Worm (Caenorhabditis elegans) whole organism, L4 larva: Measurements from ENCODE around the gene ins-35.

ENCODE experiments used
- F44E2.7 ChIP-seq: fragments of 200-800 bp; sonication (Bioruptor generic); IDR thresholded peaks from 2 replicates; pipeline ENCODE4 v2.1.2; 2022; ENCODE audit warnings: missing genetic modification characterization, missing compliant biosample characterization
- R02D3.7 ChIP-seq: fragments of 150-350 bp; sonication (generic microtip); optimal IDR thresholded peaks from 3 replicates; lab custom pipeline; 2014; ENCODE audit warnings: missing biosample characterization, missing genetic modification characterization
- T26A8.4 ChIP-seq: fragments of 200-800 bp; sonication (Bioruptor generic); IDR thresholded peaks from 2 replicates; pipeline ENCODE4 v1.3.6; 2022; ENCODE audit warnings: missing genetic modification characterization, missing compliant biosample characterization
- Y105C5A.15 ChIP-seq: fragments of 200-800 bp; sonication (Bioruptor generic); IDR thresholded peaks from 2 replicates; pipeline ENCODE4 v1.3.6; 2022; ENCODE audit warnings: missing genetic modification characterization, missing compliant biosample characterization
- Y48G9A.11 ChIP-seq: fragments of 200-800 bp; sonication (Bioruptor generic); IDR thresholded peaks from 2 replicates; pipeline ENCODE4 v1.3.6; 2022; ENCODE audit warnings: missing genetic modification reagents, missing genetic modification characterization, missing compliant biosample characterization
- Y5F2A.4 ChIP-seq: fragments of 200-800 bp; sonication (Bioruptor generic); optimal IDR thresholded peaks from 2 replicates; lab custom pipeline; 2018; ENCODE audit warnings: mild to moderate bottlenecking, missing genetic modification characterization, missing compliant biosample characterization
- ZK337.2 ChIP-seq: fragments of 200-800 bp; sonication (Bioruptor generic); IDR thresholded peaks from 2 replicates; pipeline ENCODE4 v1.3.6; 2022; ENCODE audit warnings: missing genetic modification reagents, missing genetic modification characterization, missing compliant biosample characterization
- aha-1 ChIP-seq: fragments of 150-350 bp; peaks from one replicate; lab custom pipeline; 2014; ENCODE audit warnings: missing biosample characterization, missing genetic modification characterization
- aly-2 ChIP-seq: sonication (generic microtip); optimal IDR thresholded peaks from 2 replicates; lab custom pipeline; 2018; ENCODE audit warnings: missing biosample characterization, missing genetic modification characterization
- ama-1 ChIP-seq: fragments of 150-350 bp; optimal IDR thresholded peaks from 2 replicates; lab custom pipeline; 2014; ENCODE audit warnings: inconsistent platforms, mixed read lengths
- arid-1 ChIP-seq: fragments of 200-800 bp; sonication (Bioruptor generic); conservative IDR thresholded peaks from 2 replicates; pipeline ENCODE4 v1.3.6; 2022; ENCODE audit warnings: missing genetic modification reagents, missing genetic modification characterization, missing compliant biosample characterization
- ceh-20 ChIP-seq: fragments of 200-800 bp; sonication (Bioruptor generic); IDR thresholded peaks from 2 replicates; pipeline ENCODE4 v1.3.6; 2022; ENCODE audit warnings: missing genetic modification reagents, missing genetic modification characterization, missing compliant biosample characterization
- ceh-32 ChIP-seq: sonication (generic microtip); optimal IDR thresholded peaks from 2 replicates; lab custom pipeline; 2016; ENCODE audit warnings: mild to moderate bottlenecking, missing genetic modification characterization, missing compliant biosample characterization; ENCODE audit not compliant: poor library complexity
- ceh-44 ChIP-seq: fragments of 200-800 bp; sonication (Bioruptor generic); IDR thresholded peaks from 2 replicates; pipeline ENCODE4 v1.3.6; 2022; ENCODE audit warnings: missing genetic modification reagents, missing genetic modification characterization, missing compliant biosample characterization
- ceh-62 ChIP-seq: sonication (generic microtip); optimal IDR thresholded peaks from 2 replicates; lab custom pipeline; 2017; ENCODE audit warnings: missing biosample characterization, missing genetic modification characterization
- ceh-82 ChIP-seq: sonication (generic microtip); optimal IDR thresholded peaks from 2 replicates; lab custom pipeline; 2017; ENCODE audit warnings: missing biosample characterization, missing genetic modification characterization
- daf-12 ChIP-seq: fragments of 150-350 bp; optimal IDR thresholded peaks from 2 replicates; lab custom pipeline; 2014; ENCODE audit warnings: missing biosample characterization, missing genetic modification reagents, missing genetic modification characterization
- daf-16 ChIP-seq, 3 experiments: sonication (generic microtip); optimal IDR thresholded peaks; 2 replicates each; lab custom pipeline; 2016 to 2017; ENCODE audit warnings: missing genetic modification characterization in 3 of 3, missing genetic modification reagents in 3 of 3, mild to moderate bottlenecking in 2 of 3, missing compliant biosample characterization in 2 of 3, missing biosample characterization in 1 of 3, moderate library complexity in 1 of 3
- egl-43 ChIP-seq: fragments of 200-800 bp; sonication (Bioruptor generic); IDR thresholded peaks from 2 replicates; pipeline ENCODE4 v1.3.6; 2022; ENCODE audit warnings: missing genetic modification reagents, missing genetic modification characterization, missing compliant biosample characterization
- fos-1 ChIP-seq: fragments of 150-350 bp; optimal IDR thresholded peaks from 2 replicates; lab custom pipeline; 2014; ENCODE audit warnings: missing biosample characterization, missing genetic modification characterization
- hif-1 ChIP-seq, 2 experiments: sonication (generic microtip); optimal IDR thresholded peaks; 2 replicates each; lab custom pipeline; 2016 to 2017; ENCODE audit warnings: missing compliant biosample characterization in 2 of 2, missing genetic modification characterization in 2 of 2, missing genetic modification reagents in 2 of 2, missing genotype in 2 of 2, mild to moderate bottlenecking in 1 of 2
- hmg-1.1 ChIP-seq: fragments of 200-800 bp; sonication (Bioruptor generic); IDR thresholded peaks from 2 replicates; pipeline ENCODE4 v1.3.6; 2022; ENCODE audit warnings: missing genetic modification reagents, missing genetic modification characterization, missing compliant biosample characterization
- jun-1 ChIP-seq: fragments of 150-350 bp; optimal IDR thresholded peaks from 2 replicates; lab custom pipeline; 2014; ENCODE audit warnings: missing biosample characterization, missing genetic modification reagents, missing genetic modification characterization
- lim-7 ChIP-seq: fragments of 200-800 bp; sonication (Bioruptor generic); IDR thresholded peaks from 2 replicates; pipeline ENCODE4 v1.3.6; 2022; ENCODE audit warnings: missing genetic modification characterization, missing compliant biosample characterization
- lin-1 ChIP-seq: fragments of 200-800 bp; sonication (Bioruptor generic); IDR thresholded peaks from 2 replicates; pipeline ENCODE4 v1.3.6; 2022; ENCODE audit warnings: missing genetic modification reagents, missing genetic modification characterization, missing compliant biosample characterization
- lin-15B ChIP-seq: fragments of 150-350 bp; sonication (generic microtip); optimal IDR thresholded peaks from 3 replicates; lab custom pipeline; 2014; ENCODE audit warnings: missing biosample characterization, missing genetic modification characterization
- madf-9 ChIP-seq: fragments of 200-800 bp; sonication (Bioruptor generic); conservative IDR thresholded peaks from 2 replicates; pipeline ENCODE4 v1.3.6; 2022; ENCODE audit warnings: missing genetic modification reagents, missing genetic modification characterization, missing compliant biosample characterization
- mdt-29 ChIP-seq: fragments of 200-800 bp; sonication (Bioruptor generic); IDR thresholded peaks from 2 replicates; pipeline ENCODE4 v1.3.6; 2022; ENCODE audit warnings: missing genetic modification reagents, missing genetic modification characterization, missing compliant biosample characterization
- mes-2 ChIP-seq: sonication (generic microtip); optimal IDR thresholded peaks from 2 replicates; lab custom pipeline; 2016; ENCODE audit warnings: missing genotype, mild to moderate bottlenecking, missing genetic modification characterization, missing compliant biosample characterization; ENCODE audit not compliant: poor library complexity, severe bottlenecking
- mxl-3 ChIP-seq: fragments of 200-800 bp; sonication (Bioruptor generic); optimal IDR thresholded peaks from 2 replicates; lab custom pipeline; 2018; ENCODE audit warnings: mild to moderate bottlenecking, missing genetic modification characterization, missing compliant biosample characterization
- nhr-10 ChIP-seq: fragments of 150-350 bp; optimal IDR thresholded peaks from 2 replicates; lab custom pipeline; 2014; ENCODE audit warnings: missing biosample characterization, missing genetic modification characterization
- nhr-102 ChIP-seq: sonication (generic microtip); optimal IDR thresholded peaks from 2 replicates; lab custom pipeline; 2016; ENCODE audit warnings: mild to moderate bottlenecking, missing genetic modification characterization, moderate library complexity, missing compliant biosample characterization
- nhr-11 ChIP-seq: fragments of 150-350 bp; optimal IDR thresholded peaks from 2 replicates; lab custom pipeline; 2014; ENCODE audit warnings: missing biosample characterization, missing genetic modification characterization
- nhr-237 ChIP-seq: sonication (generic microtip); optimal IDR thresholded peaks from 2 replicates; lab custom pipeline; 2017; ENCODE audit warnings: missing biosample characterization, missing genetic modification characterization
- nhr-41 ChIP-seq: fragments of 200-800 bp; sonication (Bioruptor generic); IDR thresholded peaks from 2 replicates; pipeline ENCODE4 v1.3.6; 2022; ENCODE audit warnings: missing genetic modification reagents, missing genetic modification characterization, missing compliant biosample characterization
- nhr-6 ChIP-seq: fragments of 150-350 bp; optimal IDR thresholded peaks from 2 replicates; lab custom pipeline; 2014; ENCODE audit warnings: missing biosample characterization, missing genetic modification characterization
- nhr-77 ChIP-seq: fragments of 150-350 bp; optimal IDR thresholded peaks from 2 replicates; lab custom pipeline; 2014; ENCODE audit warnings: missing biosample characterization, missing genetic modification characterization
- php-3 ChIP-seq: fragments of 200-800 bp; sonication (Bioruptor generic); IDR thresholded peaks from 2 replicates; pipeline ENCODE4 v1.3.6; 2022; ENCODE audit warnings: missing genetic modification reagents, missing genetic modification characterization, missing compliant biosample characterization
- pqm-1 ChIP-seq: sonication (generic microtip); optimal IDR thresholded peaks from 2 replicates; lab custom pipeline; 2017; ENCODE audit warnings: missing biosample characterization, missing genetic modification characterization
- saeg-2 ChIP-seq: fragments of 200-800 bp; sonication (Bioruptor generic); IDR thresholded peaks from 2 replicates; pipeline ENCODE4 v1.3.6; 2022; ENCODE audit warnings: missing genetic modification reagents, missing genetic modification characterization, missing compliant biosample characterization
- sdz-12 ChIP-seq: fragments of 200-800 bp; sonication (Bioruptor generic); optimal IDR thresholded peaks from 2 replicates; lab custom pipeline; 2018; ENCODE audit warnings: mild to moderate bottlenecking, missing genetic modification characterization, missing compliant biosample characterization
- skn-1 ChIP-seq: fragments of 150-350 bp; optimal IDR thresholded peaks from 2 replicates; lab custom pipeline; 2014; ENCODE audit warnings: missing biosample characterization, missing genetic modification characterization
- snpc-4 ChIP-seq: fragments of 150-350 bp; optimal IDR thresholded peaks from 2 replicates; lab custom pipeline; 2014; ENCODE audit warnings: missing biosample characterization, missing genetic modification characterization
- unc-62 ChIP-seq, 3 experiments: fragments of 150-350 bp in 1 of 3; sonication (generic microtip); optimal IDR thresholded peaks in 2 of 3; peaks in 1 of 3; 1 replicate in 1 of 3; 2 replicates in 2 of 3; lab custom pipeline; 2014 to 2017; ENCODE audit warnings: missing biosample characterization in 3 of 3, missing genetic modification characterization in 3 of 3, missing genetic modification reagents in 3 of 3, missing genotype in 1 of 3
- vab-7 ChIP-seq: fragments of 200-800 bp; sonication (Bioruptor generic); IDR thresholded peaks from 2 replicates; pipeline ENCODE4 v1.3.6; 2022; ENCODE audit warnings: missing genetic modification reagents, missing genetic modification characterization, missing compliant biosample characterization
- zag-1 ChIP-seq: fragments of 150-350 bp; optimal IDR thresholded peaks from 2 replicates; lab custom pipeline; 2014; ENCODE audit warnings: missing biosample characterization, missing genetic modification characterization
- zfp-3 ChIP-seq: fragments of 200-800 bp; sonication (Bioruptor generic); conservative IDR thresholded peaks from 2 replicates; pipeline ENCODE4 v1.3.6; 2022; ENCODE audit warnings: missing genetic modification reagents, missing genetic modification characterization, missing compliant biosample characterization
- zip-11 ChIP-seq: fragments of 200-800 bp; sonication (Bioruptor generic); IDR thresholded peaks from 2 replicates; pipeline ENCODE4 v1.3.6; 2022; ENCODE audit warnings: missing genetic modification characterization, missing compliant biosample characterization
- zip-2 ChIP-seq: fragments of 150-350 bp; optimal IDR thresholded peaks from 2 replicates; lab custom pipeline; 2014; ENCODE audit warnings: missing biosample characterization, missing genetic modification characterization
- ztf-11 ChIP-seq: fragments of 150-350 bp; optimal IDR thresholded peaks from 2 replicates; lab custom pipeline; 2014; ENCODE audit warnings: missing biosample characterization, missing genetic modification characterization
- ztf-7 ChIP-seq: fragments of 150-350 bp; optimal IDR thresholded peaks from 2 replicates; lab custom pipeline; 2014; ENCODE audit warnings: missing biosample characterization, missing genetic modification characterization

Gene ins-35

DNA sequence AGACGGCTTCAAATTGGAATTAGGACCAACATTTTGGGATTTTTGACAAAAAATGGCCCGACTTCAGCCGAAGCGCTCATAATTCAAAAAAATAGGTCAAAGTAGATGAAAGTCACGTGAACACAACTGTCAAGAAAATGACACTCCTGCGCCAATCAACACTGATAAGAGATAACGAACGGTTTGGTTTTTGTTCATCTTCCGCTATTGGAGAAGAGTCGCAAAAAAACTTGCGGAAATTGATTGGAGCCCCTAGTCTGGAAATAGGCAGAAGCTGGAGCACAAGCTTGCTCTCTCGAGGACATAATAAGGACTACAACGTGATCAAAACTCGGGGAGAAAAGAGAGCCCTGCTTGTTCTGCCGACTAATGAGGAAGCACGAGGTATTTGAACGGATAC is 36.9 kb downstream of the ins-35 start (continued):
- TF ChIP-seq skn-1 (tag; lab: Kevin White, UChicago) (no peak), lim-7 (no peak), mdt-29 (GFP tag; lab: Robert Waterston, UW) (no peak), nhr-10 (tag; lab: Kevin White, UChicago) (no peak), ceh-62 (tag; lab: Kevin White, UChicago) (no peak), ceh-20 (GFP tag; lab: Robert Waterston, UW) (0 out of 2 replicates have a peak, but pooled peaks have one; percentile 42), zag-1 (tag; lab: Kevin White, UChicago) (no peak), ceh-32 (no peak), madf-9 (GFP tag; lab: Robert Waterston, UW) (no peak), aha-1 (no peak), daf-12 (tag; lab: Kevin White, UChicago) (no peak), vab-7 (GFP tag; lab: Robert Waterston, UW) (no peak), aly-2 (tag; lab: Kevin White, UChicago) (no peak), ztf-11 (tag; lab: Kevin White, UChicago) (no peak), hmg-1.1 (0 out of 2 replicates have a peak, but pooled peaks have one; percentile 31), ZK337.2 (GFP tag; lab: Robert Waterston, UW) (no peak), nhr-41 (GFP tag; lab: Robert Waterston, UW) (no peak), ceh-44 (GFP tag; lab: Robert Waterston, UW) (no peak), fos-1 (tag; lab: Kevin White, UChicago) (no peak), nhr-6 (tag; lab: Kevin White, UChicago) (peak; percentile 8), F44E2.7 (no peak), pqm-1 (tag; lab: Kevin White, UChicago) (peak; percentile 31)

DNA sequence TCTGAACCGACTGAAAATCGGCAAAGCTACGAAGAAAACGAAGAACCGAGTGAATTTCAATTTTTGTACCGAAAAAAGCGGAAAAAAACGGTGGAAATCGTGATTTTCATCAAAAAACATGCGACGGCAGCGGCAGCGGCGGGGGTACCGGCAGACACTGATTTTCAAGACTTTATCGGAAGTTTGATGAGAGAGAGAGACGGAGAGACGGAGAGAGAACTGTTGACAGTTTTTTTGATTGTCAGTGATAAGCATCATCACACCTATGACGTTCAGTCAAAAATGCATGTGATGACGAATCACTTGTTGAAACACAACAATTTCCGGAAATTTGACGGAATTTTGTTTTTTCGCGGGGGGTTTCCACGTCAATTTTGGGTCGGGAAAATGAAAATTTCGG is 38.1 kb downstream of the ins-35 start:
- no peak for TF ChIP-seq nhr-237 (tag; lab: Kevin White, UChicago)
- no peak for TF ChIP-seq aly-2 (tag; lab: Kevin White, UChicago)
- peak; percentile 13 to 52 for TF ChIP-seq hif-1 (tag; optimal IDR thresholded peaks at IDR 0.05; lab: Kevin White, UChicago)
- TF ChIP-seq zip-2, result no peak
- no peak for TF ChIP-seq vab-7 (GFP tag; lab: Robert Waterston, UW)
- TF ChIP-seq R02D3.7 (tag; lab: Kevin White, UChicago), result no peak
- TF ChIP-seq lin-15B (tag; lab: Kevin White, UChicago), result no peak
- no peak for TF ChIP-seq jun-1 (tag; lab: Kevin White, UChicago)
- TF ChIP-seq daf-16 (GFP tag; optimal IDR thresholded peaks at IDR 0.05; lab: Kevin White, UChicago), result no peak
- TF ChIP-seq daf-16 (tag; optimal IDR thresholded peaks at IDR 0.05; lab: Kevin White, UChicago), result peak; percentile 91
- no peak for TF ChIP-seq Y48G9A.11 (GFP tag; lab: Robert Waterston, UW)
- TF ChIP-seq nhr-11 (tag; lab: Kevin White, UChicago), result no peak
- TF ChIP-seq sdz-12 (GFP tag; lab: Kevin White, UChicago), result no peak
- no peak for TF ChIP-seq Y5F2A.4 (GFP tag; lab: Kevin White, UChicago)
- TF ChIP-seq Y105C5A.15 (GFP tag; lab: Robert Waterston, UW), result no peak
- peak; percentile 62 for TF ChIP-seq mxl-3 (GFP tag; lab: Kevin White, UChicago)
- peak; percentile 65 for TF ChIP-seq php-3 (GFP tag; lab: Robert Waterston, UW)
- no peak for TF ChIP-seq arid-1
- no peak for TF ChIP-seq ceh-62 (tag; lab: Kevin White, UChicago)
- TF ChIP-seq snpc-4, result no peak
- TF ChIP-seq zag-1 (tag; lab: Kevin White, UChicago), result no peak
- TF ChIP-seq ama-1 (lab: Kevin White, UChicago), result peak; percentile 92
- TF ChIP-seq ztf-7 (tag; lab: Kevin White, UChicago), result peak; percentile 54
- no peak for TF ChIP-seq ceh-82
- TF ChIP-seq T26A8.4, result 0 out of 2 replicates have a peak, but pooled peaks have one; percentile 26
- no peak for TF ChIP-seq mes-2
- TF ChIP-seq nhr-102, result peak; percentile 28
- peak; percentile 95 for TF ChIP-seq lin-1 (GFP tag; lab: Robert Waterston, UW)
- TF ChIP-seq daf-12 (tag; lab: Kevin White, UChicago), result no peak
- no peak for TF ChIP-seq egl-43 (GFP tag; lab: Robert Waterston, UW)
- TF ChIP-seq saeg-2, result no peak
- TF ChIP-seq skn-1 (tag; lab: Kevin White, UChicago), result no peak
- no peak for TF ChIP-seq zfp-3 (GFP tag; lab: Robert Waterston, UW)
- peak; percentile 42 for TF ChIP-seq nhr-77
- no peak for TF ChIP-seq zip-11
- TF ChIP-seq unc-62 (GFP tag; optimal IDR thresholded peaks at IDR 0.05 in 1 of 2; lab: Kevin White, UChicago), result no peak
- no peak for TF ChIP-seq unc-62 (tag; optimal IDR thresholded peaks at IDR 0.05; lab: Kevin White, UChicago)
